Fruit fly (Drosophila melanogaster): Measurements from ENCODE around the gene fzr.

The fzr gene

dm6 chrX:4686723-4687122 is 7.4 kb upstream of the fzr start, which contains the start of gene Pp2C1 (continued):
- TF ChIP-seq CG6813 (GFP tag; optimal IDR thresholded peaks at IDR 0.05) (no peak), CG4360 (GFP tag; IDR thresholded peaks at IDR 0.05) (no peak), CG11093 (GFP tag; IDR thresholded peaks at IDR 0.05) (no peak), p53 (GFP tag; optimal IDR thresholded peaks at IDR 0.05) (no peak), CG34224 (GFP tag; IDR thresholded peaks at IDR 0.05; ENCODE audit: partially characterized antibody) (peak; percentile 51; the same call in 2 of the 3 replicates), odd (GFP tag; optimal IDR thresholded peaks at IDR 0.05) (no peak), Awh (GFP tag; IDR thresholded peaks at IDR 0.05) (no peak), CG12769 (tag; optimal IDR thresholded peaks at IDR 0.05) (no peak), ham (GFP tag; IDR thresholded peaks at IDR 0.05) (no peak), ci (GFP tag; IDR thresholded peaks at IDR 0.05) (0 out of 3 replicates have a peak, but pooled peaks have one; percentile 14), prd (optimal IDR thresholded peaks at IDR 0.05) (no peak), prd (GFP tag; IDR thresholded peaks at IDR 0.05) (no peak), Rx (GFP tag; IDR thresholded peaks at IDR 0.05) (no peak), luna (GFP tag; optimal IDR thresholded peaks at IDR 0.05) (no peak), Chrac-16 (GFP tag; optimal IDR thresholded peaks at IDR 0.05) (no peak), Kr (GFP tag; optimal IDR thresholded peaks at IDR 0.05) (no peak), CG31224 (GFP tag; IDR thresholded peaks at IDR 0.05) (no peak), Hr51 (GFP tag; optimal IDR thresholded peaks at IDR 0.05) (no peak), CG3065 (GFP tag; optimal IDR thresholded peaks at IDR 0.05) (no peak), Hsf (GFP tag; optimal IDR thresholded peaks at IDR 0.05) (no peak), sqz (GFP tag; optimal IDR thresholded peaks at IDR 0.05) (no peak), CG12942 (GFP tag; optimal IDR thresholded peaks at IDR 0.05) (no peak), CG17385 (GFP tag; optimal IDR thresholded peaks at IDR 0.05) (no peak), CTCF (GFP tag; optimal IDR thresholded peaks at IDR 0.05) (no peak), CG7271 (tag; optimal IDR thresholded peaks at IDR 0.05) (no peak), rib (GFP tag; IDR thresholded peaks at IDR 0.05) (no peak), CG30020 (tag; optimal IDR thresholded peaks at IDR 0.05) (no peak), Xrp1 (GFP tag; IDR thresholded peaks at IDR 0.05) (no peak), CG14710 (tag; optimal IDR thresholded peaks at IDR 0.05) (no peak), CG15269 (tag; optimal IDR thresholded peaks at IDR 0.05) (no peak), CG8924 (tag; optimal IDR thresholded peaks at IDR 0.05) (no peak), CG6854 (GFP tag; optimal IDR thresholded peaks at IDR 0.05) (no peak), CG14014 (GFP tag; IDR thresholded peaks at IDR 0.05) (no peak), CG2129 (GFP tag; IDR thresholded peaks at IDR 0.05; ENCODE audit: partially characterized antibody) (peak; percentile 40), z (GFP tag; IDR thresholded peaks at IDR 0.05) (no peak), Poxn (GFP tag; IDR thresholded peaks at IDR 0.05) (no peak), mam (GFP tag; optimal IDR thresholded peaks at IDR 0.05) (no peak), CG18764 (GFP tag; optimal IDR thresholded peaks at IDR 0.05) (no peak), Rfx (GFP tag; IDR thresholded peaks at IDR 0.05) (no peak), E2f1 (GFP tag; IDR thresholded peaks at IDR 0.05) (no peak), Dp (GFP tag; optimal IDR thresholded peaks at IDR 0.05) (peak; percentile 39), Meics (GFP tag; optimal IDR thresholded peaks at IDR 0.05) (no peak), BtbVII (GFP tag; optimal IDR thresholded peaks at IDR 0.05) (no peak), sna (GFP tag; IDR thresholded peaks at IDR 0.05; ENCODE audit: partially characterized antibody) (peak; percentile 64; the same call in 1 of the 2 replicates), Hand (GFP tag; optimal IDR thresholded peaks at IDR 0.05) (no peak), tna (GFP tag; IDR thresholded peaks at IDR 0.05; ENCODE audit: partially characterized antibody) (peak; percentile 67), bbx (GFP tag; IDR thresholded peaks at IDR 0.05; ENCODE audit: partially characterized antibody) (peak; percentile 85), CG12071 (GFP tag; optimal IDR thresholded peaks at IDR 0.05) (no peak), danr (GFP tag; IDR thresholded peaks at IDR 0.05) (no peak), CG5953 (GFP tag; IDR thresholded peaks at IDR 0.05) (no peak), zfh2 (GFP tag; optimal IDR thresholded peaks at IDR 0.05) (no peak), dm (GFP tag; optimal IDR thresholded peaks at IDR 0.05) (no peak), btn (GFP tag; optimal IDR thresholded peaks at IDR 0.05) (no peak)
